Fruit fly (Drosophila melanogaster): ENCODE measurements around the gene CG9399.
A peak's percentile ranks its signal among the peaks of the same experiment; 100 is the strongest.

CG9399 gene

dm6 chr3R:9572929-9573811, 841 bp downstream of the CG9399 start (continued):
- TF ChIP-seq tin (GFP tag; optimal IDR thresholded peaks at IDR 0.05) (no peak), CG11093 (GFP tag; IDR thresholded peaks at IDR 0.05) (no peak), cg (GFP tag; optimal IDR thresholded peaks at IDR 0.05) (no peak), p53 (GFP tag; optimal IDR thresholded peaks at IDR 0.05) (no peak), gcm (GFP tag; optimal IDR thresholded peaks at IDR 0.05) (no peak), Hr3 (GFP tag; optimal IDR thresholded peaks at IDR 0.05) (no peak), toy (GFP tag; IDR thresholded peaks at IDR 0.05) (no peak), gce (GFP tag; IDR thresholded peaks at IDR 0.05) (no peak), CG3995 (GFP tag; optimal IDR thresholded peaks at IDR 0.05) (no peak), Pdp1 (GFP tag; optimal IDR thresholded peaks at IDR 0.05) (peak in 1 of 2 experiments; percentile 96), ase (GFP tag; IDR thresholded peaks at IDR 0.05) (no peak), YL-1 (GFP tag; optimal IDR thresholded peaks at IDR 0.05) (no peak), CG12104 (GFP tag; optimal IDR thresholded peaks at IDR 0.05) (peak; percentile 2), CG1647 (GFP tag; optimal IDR thresholded peaks at IDR 0.05) (no peak), Ravus (GFP tag; IDR thresholded peaks at IDR 0.05) (no peak), CG9609 (GFP tag; optimal IDR thresholded peaks at IDR 0.05) (no peak), sd (tag; optimal IDR thresholded peaks at IDR 0.05) (peak; percentile 76), CG31441 (GFP tag; IDR thresholded peaks at IDR 0.05) (no peak), ab (GFP tag; optimal IDR thresholded peaks at IDR 0.05) (no peak), dmrt11E (tag; optimal IDR thresholded peaks at IDR 0.05) (no peak), CG8290 (GFP tag; optimal IDR thresholded peaks at IDR 0.05) (no peak), CG8290 (tag; optimal IDR thresholded peaks at IDR 0.05) (peak in 1 of 2 experiments; percentile 28), CG11247 (GFP tag; IDR thresholded peaks at IDR 0.05) (no peak)

dm6 chr3R:9571523-9571922, 2.5 kb downstream of the CG9399 start, which contains the start of gene CG9396:
CG9396 (minus strand) TSS chr3R:9571623.
- TF ChIP-seq CG10321 (GFP tag; IDR thresholded peaks at IDR 0.05) (no peak), sens (GFP tag) (peak; percentile 19)

- TF ChIP-seq Six4 (GFP tag; optimal IDR thresholded peaks at IDR 0.05) (no peak), sug (tag; optimal IDR thresholded peaks at IDR 0.05) (peak; percentile 27), Pdp1 (GFP tag; optimal IDR thresholded peaks at IDR 0.05) (peak in 1 of 2 experiments; percentile 35), sens (GFP tag) (peak; percentile 24), CG6791 (GFP tag; IDR thresholded peaks at IDR 0.05; ENCODE audit: partially characterized antibody) (0 out of 3 replicates have a peak, but pooled peaks have one; percentile 33)
These were observed 3.4 kb downstream of the CG9399 start for dm6 chr3R:9570657-9571056.

dm6 chr3R:9570114-9570513, 3.9 kb downstream of the CG9399 start, which contains the start of gene CG16790:
CG16790 (minus strand) TSS chr3R:9570214.
- TF ChIP-seq MBD-R2 (GFP tag; IDR thresholded peaks at IDR 0.05) (0 out of 2 replicates have a peak, but pooled peaks have one; percentile 42), row (GFP tag; IDR thresholded peaks at IDR 0.05) (peak; percentile 13; the same call in 1 of the 3 replicates), Sry-β (GFP tag; optimal IDR thresholded peaks at IDR 0.05) (peak; percentile 54), CG9215 (GFP tag; IDR thresholded peaks at IDR 0.05) (no peak)

- no peak for TF ChIP-seq HLHmδ (GFP tag; optimal IDR thresholded peaks at IDR 0.05)
- TF ChIP-seq cwo (GFP tag; optimal IDR thresholded peaks at IDR 0.05): no peak
- no peak for TF ChIP-seq hth (optimal IDR thresholded peaks at IDR 0.05)
- TF ChIP-seq CG1602 (GFP tag; optimal IDR thresholded peaks at IDR 0.05): no peak
- no peak for TF ChIP-seq tna (GFP tag; IDR thresholded peaks at IDR 0.05; ENCODE audit: partially characterized antibody)
- no peak for TF ChIP-seq bbx (GFP tag; IDR thresholded peaks at IDR 0.05; ENCODE audit: partially characterized antibody)
- no peak for TF ChIP-seq gsb (GFP tag; IDR thresholded peaks at IDR 0.05)
- no peak for TF ChIP-seq psq (GFP tag; optimal IDR thresholded peaks at IDR 0.05)
These were observed 8.1 kb downstream of the CG9399 start, which contains the start of gene CG16789 for dm6 chr3R:9565895-9566294. CG16789 (plus strand) TSS chr3R:9566195.

Measured in whole organism, embryonic.